Fruit fly (Drosophila melanogaster): ENCODE data around the gene Srlp.

The Srlp gene

dm6 chr3R:12442601-12443533 lies 9.0 kb downstream of the Srlp start (continued):
- TF ChIP-seq pnt (GFP tag; optimal IDR thresholded peaks at IDR 0.05) (no peak), CG3995 (GFP tag; optimal IDR thresholded peaks at IDR 0.05) (peak; percentile 41), h (optimal IDR thresholded peaks at IDR 0.05) (no peak), mam (GFP tag; optimal IDR thresholded peaks at IDR 0.05) (peak; percentile 17)

- TF ChIP-seq B-H2 (GFP tag; optimal IDR thresholded peaks at IDR 0.05) = peak; percentile 49
- 0 out of 3 replicates have a peak, but pooled peaks have one; percentile 19 for TF ChIP-seq HLH4C (GFP tag; IDR thresholded peaks at IDR 0.05; ENCODE audit: partially characterized antibody)
- TF ChIP-seq CG1233 (GFP tag; optimal IDR thresholded peaks at IDR 0.05) = no peak
- TF ChIP-seq otp (GFP tag; IDR thresholded peaks at IDR 0.05) = no peak
- no peak for TF ChIP-seq CG17829 (tag; optimal IDR thresholded peaks at IDR 0.05)
- peak; percentile 18; the same call in 1 of the 2 replicates for TF ChIP-seq unc-4 (GFP tag; IDR thresholded peaks at IDR 0.05; ENCODE audit: partially characterized antibody)
- no peak for TF ChIP-seq CG3407 (GFP tag; optimal IDR thresholded peaks at IDR 0.05)
- TF ChIP-seq CG18476 (GFP tag; optimal IDR thresholded peaks at IDR 0.05) = no peak
- TF ChIP-seq CG8290 (GFP tag; optimal IDR thresholded peaks at IDR 0.05) = no peak
- peak in 1 of 2 experiments; percentile 28 for TF ChIP-seq CG8290 (tag; optimal IDR thresholded peaks at IDR 0.05)
- peak; percentile 20; the same call in 1 of the 2 replicates for TF ChIP-seq Bgb (GFP tag; IDR thresholded peaks at IDR 0.05; ENCODE audit: partially characterized antibody)
- no peak for TF ChIP-seq Lhr (GFP tag; optimal IDR thresholded peaks at IDR 0.05)
- no peak for TF ChIP-seq CG8388 (GFP tag; optimal IDR thresholded peaks at IDR 0.05)
- peak; percentile 48 for TF ChIP-seq abd-A (tag; optimal IDR thresholded peaks at IDR 0.05)
- 0 out of 2 replicates have a peak, but pooled peaks have one; percentile 12 for TF ChIP-seq Scr (GFP tag; IDR thresholded peaks at IDR 0.05; ENCODE audit: partially characterized antibody)
- TF ChIP-seq CG10321 (GFP tag; IDR thresholded peaks at IDR 0.05) = no peak
- TF ChIP-seq CG34376 (GFP tag; optimal IDR thresholded peaks at IDR 0.05) = peak; percentile 63
- no peak for TF ChIP-seq stc (GFP tag; IDR thresholded peaks at IDR 0.05)
- TF ChIP-seq bbx (GFP tag; IDR thresholded peaks at IDR 0.05; ENCODE audit: partially characterized antibody) = 0 out of 2 replicates have a peak, but pooled peaks have one; percentile 6
- no peak for TF ChIP-seq Asciz (GFP tag; optimal IDR thresholded peaks at IDR 0.05)
- peak; percentile 27 for TF ChIP-seq ftz-f1 (GFP tag; optimal IDR thresholded peaks at IDR 0.05)
- peak; percentile 95 for TF ChIP-seq exex (tag; optimal IDR thresholded peaks at IDR 0.05)
- TF ChIP-seq corto (GFP tag; optimal IDR thresholded peaks at IDR 0.05) = peak; percentile 8
- TF ChIP-seq cg (GFP tag; optimal IDR thresholded peaks at IDR 0.05) = peak; percentile 68
- no peak for TF ChIP-seq Sin3A (optimal IDR thresholded peaks at IDR 0.05)
- peak; percentile 60 for TF ChIP-seq mirr (GFP tag; optimal IDR thresholded peaks at IDR 0.05)
- no peak for TF ChIP-seq CG6654 (GFP tag; optimal IDR thresholded peaks at IDR 0.05)
- TF ChIP-seq GATAe (GFP tag; conservative IDR thresholded peaks at IDR 0.05) = 0 out of 2 replicates have a peak, but pooled peaks have one; percentile 29
- no peak for TF ChIP-seq lmd (GFP tag; IDR thresholded peaks at IDR 0.05)
- peak; percentile 60 for TF ChIP-seq Deaf1 (tag; optimal IDR thresholded peaks at IDR 0.05)
- TF ChIP-seq CG1602 (GFP tag; optimal IDR thresholded peaks at IDR 0.05) = no peak
- no peak for TF ChIP-seq Lim3 (GFP tag; IDR thresholded peaks at IDR 0.05)
- TF ChIP-seq chinmo (GFP tag; IDR thresholded peaks at IDR 0.05; ENCODE audit: partially characterized antibody) = peak; percentile 89; the same call in 3 of the 4 replicates
- no peak for TF ChIP-seq CG6791 (GFP tag; IDR thresholded peaks at IDR 0.05; ENCODE audit: partially characterized antibody)
- no peak for TF ChIP-seq Mrtf (GFP tag; IDR thresholded peaks at IDR 0.05)
- 0 out of 2 replicates have a peak, but pooled peaks have one; percentile 37 for TF ChIP-seq tna (GFP tag; IDR thresholded peaks at IDR 0.05; ENCODE audit: partially characterized antibody)
- TF ChIP-seq cato (GFP tag; optimal IDR thresholded peaks at IDR 0.05; ENCODE audit: borderline replicate concordance) = no peak
- no peak for TF ChIP-seq trh (GFP tag; optimal IDR thresholded peaks at IDR 0.05)
- TF ChIP-seq BEAF-32 (GFP tag; optimal IDR thresholded peaks at IDR 0.05) = no peak
- TF ChIP-seq CG14710 (tag; optimal IDR thresholded peaks at IDR 0.05) = no peak
- peak; percentile 14; the same call in 1 of the 2 replicates for TF ChIP-seq CG13287 (GFP tag; IDR thresholded peaks at IDR 0.05; ENCODE audit: partially characterized antibody)
- TF ChIP-seq caup (GFP tag; optimal IDR thresholded peaks at IDR 0.05; ENCODE audit: severe bottlenecking) = no peak
Observed at dm6 chr3R:12443769-12444168, 9.9 kb downstream of the Srlp start.
